Worm (Caenorhabditis elegans) whole organism, L4 larva: ENCODE results near the gene srh-83.

Source experiments
- F37D6.2 ChIP-seq: sonication (generic microtip); optimal IDR thresholded peaks from 2 replicates; lab custom pipeline; 2016; ENCODE audit warnings: mild to moderate bottlenecking, missing genetic modification characterization, missing compliant biosample characterization
- ama-1 ChIP-seq: fragments of 150-350 bp; optimal IDR thresholded peaks from 2 replicates; lab custom pipeline; 2014; ENCODE audit warnings: inconsistent platforms, mixed read lengths
- lin-29 ChIP-seq: fragments of 200-800 bp; sonication (Bioruptor generic); IDR thresholded peaks from 2 replicates; pipeline ENCODE4 v1.3.6; 2022; ENCODE audit warnings: missing genetic modification reagents, missing genetic modification characterization, missing compliant biosample characterization
- nhr-25 ChIP-seq: sonication (generic microtip); optimal IDR thresholded peaks from 2 replicates; lab custom pipeline; 2017; ENCODE audit warnings: missing genetic modification characterization, mild to moderate bottlenecking, missing compliant biosample characterization, antibody characterized with exemption, moderate library complexity, borderline replicate concordance; ENCODE audit not compliant: insufficient read depth
- pha-4 ChIP-seq, 2 experiments: fragments of 150-350 bp in 1 of 2; fragments of 200-800 bp in 1 of 2; sonication (Bioruptor generic) in 1 of 2; IDR thresholded peaks in 1 of 2; optimal IDR thresholded peaks in 1 of 2; 2 replicates each; pipeline versions ENCODE4 v1.3.6 to Lab custom; 2014 to 2022; ENCODE audit warnings: missing genetic modification characterization in 2 of 2, missing genetic modification reagents in 2 of 2, missing biosample characterization in 1 of 2, missing compliant biosample characterization in 1 of 2
- saeg-2 ChIP-seq: fragments of 200-800 bp; sonication (Bioruptor generic); IDR thresholded peaks from 2 replicates; pipeline ENCODE4 v1.3.6; 2022; ENCODE audit warnings: missing genetic modification reagents, missing genetic modification characterization, missing compliant biosample characterization
- unc-62 ChIP-seq, 3 experiments: fragments of 150-350 bp in 1 of 3; sonication (generic microtip); optimal IDR thresholded peaks in 2 of 3; peaks in 1 of 3; 1 replicate in 1 of 3; 2 replicates in 2 of 3; lab custom pipeline; 2014 to 2017; ENCODE audit warnings: missing biosample characterization in 3 of 3, missing genetic modification characterization in 3 of 3, missing genetic modification reagents in 3 of 3, missing genotype in 1 of 3

DNA sequence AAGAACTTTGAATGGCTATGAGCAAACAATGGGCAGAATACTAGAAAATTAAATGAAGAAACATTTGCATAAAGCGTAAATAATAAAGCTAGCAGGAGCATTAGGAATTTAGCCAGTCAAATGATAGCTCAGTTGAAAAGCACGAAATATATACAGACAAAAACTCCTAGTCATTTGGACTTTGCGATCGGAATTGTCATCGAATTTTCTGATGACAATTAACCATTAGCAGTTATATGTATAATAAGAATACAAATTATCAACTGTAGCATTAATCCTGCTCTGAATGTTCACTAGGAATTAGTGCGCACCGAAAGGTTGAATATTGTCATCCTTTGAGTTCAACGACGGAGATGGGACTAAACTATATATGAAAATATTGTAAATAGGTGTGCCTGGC is 16.9 kb upstream of the srh-83 start, which contains the start of gene ugt-38:
- TF ChIP-seq unc-62 (GFP tag; optimal IDR thresholded peaks at IDR 0.05 in 1 of 2; lab: Kevin White, UChicago) (no peak), unc-62 (tag; optimal IDR thresholded peaks at IDR 0.05; lab: Kevin White, UChicago) (no peak), F37D6.2 (tag; lab: Kevin White, UChicago) (no peak), pha-4 (GFP tag; IDR thresholded peaks at IDR 0.05; lab: Robert Waterston, UW) (no peak), pha-4 (tag; optimal IDR thresholded peaks at IDR 0.05; lab: Kevin White, UChicago) (no peak), saeg-2 (no peak), lin-29 (GFP tag; lab: Robert Waterston, UW) (no peak), ama-1 (lab: Kevin White, UChicago) (no peak), nhr-25 (tag; lab: Kevin White, UChicago) (no peak)
